Worm (Caenorhabditis elegans): ENCODE data around the gene C12D12.1.
A peak's percentile ranks its signal among the peaks of the same experiment; 100 is the strongest.

C12D12.1 gene

ce11 chrX:3505062-3505461, 6.0 kb downstream of the C12D12.1 start:
- TF ChIP-seq ceh-40 (GFP tag; IDR thresholded peaks at IDR 0.05), result no peak
- TF ChIP-seq Y56A3A.18 (GFP tag; IDR thresholded peaks at IDR 0.05), result no peak
- TF ChIP-seq sptf-2 (GFP tag; optimal IDR thresholded peaks at IDR 0.05), result no peak
- no peak for TF ChIP-seq F10E7.11 (tag; optimal IDR thresholded peaks at IDR 0.05)
- TF ChIP-seq cebp-1 (GFP tag; IDR thresholded peaks at IDR 0.05), result no peak
- peak; percentile 8 for TF ChIP-seq cebp-1 (tag; optimal IDR thresholded peaks at IDR 0.05)
- no peak for TF ChIP-seq F37B4.10 (GFP tag; IDR thresholded peaks at IDR 0.05)
- TF ChIP-seq ztf-25 (GFP tag; IDR thresholded peaks at IDR 0.05), result no peak
- TF ChIP-seq cebp-2 (GFP tag; IDR thresholded peaks at IDR 0.05), result no peak
- no peak for TF ChIP-seq snpc-3.4 (tag; optimal IDR thresholded peaks at IDR 0.05)
- no peak for TF ChIP-seq K12H6.12 (tag; optimal IDR thresholded peaks at IDR 0.05)
- peak; percentile 34 for TF ChIP-seq nhr-80 (tag; optimal IDR thresholded peaks at IDR 0.05)
- TF ChIP-seq lsl-1 (GFP tag; optimal IDR thresholded peaks at IDR 0.05), result no peak

ce11 chrX:3506556-3506955, 7.5 kb downstream of the C12D12.1 start:
- TF ChIP-seq hsf-1 (GFP tag; IDR thresholded peaks at IDR 0.05) (0 out of 2 replicates have a peak, but pooled peaks have one; percentile 17), hlh-12 (tag; optimal IDR thresholded peaks at IDR 0.05) (no peak), nhr-80 (tag; optimal IDR thresholded peaks at IDR 0.05) (peak; percentile 67)

- TF ChIP-seq atf-7 (tag; optimal IDR thresholded peaks at IDR 0.05) (no peak), snpc-3.4 (tag; optimal IDR thresholded peaks at IDR 0.05) (no peak), ccch-3 (GFP tag; optimal IDR thresholded peaks at IDR 0.05) (no peak), K11D2.4 (GFP tag; IDR thresholded peaks at IDR 0.05) (no peak), lin-54 (GFP tag; optimal IDR thresholded peaks at IDR 0.05) (no peak), repo-1 (tag; optimal IDR thresholded peaks at IDR 0.05) (no peak), aptf-3 (GFP tag; IDR thresholded peaks at IDR 0.05) (no peak), hlh-12 (tag; optimal IDR thresholded peaks at IDR 0.05) (no peak)
These were observed 8.2 kb downstream of the C12D12.1 start for ce11 chrX:3507214-3507613.

- no peak for TF ChIP-seq C06A6.2 (GFP tag; conservative IDR thresholded peaks at IDR 0.05)
- no peak for TF ChIP-seq ceh-79 (tag; optimal IDR thresholded peaks at IDR 0.05)
- TF ChIP-seq ceh-100 (GFP tag; IDR thresholded peaks at IDR 0.05), result no peak
- TF ChIP-seq ztf-3 (GFP tag; optimal IDR thresholded peaks at IDR 0.05), result no peak
- TF ChIP-seq ceh-58 (GFP tag; IDR thresholded peaks at IDR 0.05), result no peak
- no peak for TF ChIP-seq nfyb-1 (GFP tag; IDR thresholded peaks at IDR 0.05)
- TF ChIP-seq rpc-1 (optimal IDR thresholded peaks at IDR 0.05), result no peak
- no peak for TF ChIP-seq rpc-1 (tag; optimal IDR thresholded peaks at IDR 0.05)
- no peak for TF ChIP-seq ama-1 (optimal IDR thresholded peaks at IDR 0.05)
- no peak for TF ChIP-seq ama-1 (GFP tag; optimal IDR thresholded peaks at IDR 0.05)
- TF ChIP-seq nhr-120 (GFP tag; IDR thresholded peaks at IDR 0.05), result no peak
- no peak for TF ChIP-seq ztf-22 (GFP tag; optimal IDR thresholded peaks at IDR 0.05)
- TF ChIP-seq sdz-38 (tag; optimal IDR thresholded peaks at IDR 0.05), result no peak
- TF ChIP-seq ceh-27 (GFP tag; optimal IDR thresholded peaks at IDR 0.05), result no peak
- TF ChIP-seq K11D2.4 (GFP tag; IDR thresholded peaks at IDR 0.05), result no peak
- TF ChIP-seq snpc-1.1 (tag; optimal IDR thresholded peaks at IDR 0.05; ENCODE audit: insufficient read depth), result no peak
- no peak for TF ChIP-seq ceh-40 (GFP tag; IDR thresholded peaks at IDR 0.05)
These were observed 9.9 kb downstream of the C12D12.1 start, which contains the start of gene sox-4 for ce11 chrX:3508906-3509305. Gene sox-4, minus strand, starts transcription at chrX:3509006.

Data from whole organism, young adult.